Fruit fly (Drosophila melanogaster) whole organism, adult: ENCODE data around the gene CG3097.

ENCODE experiments used
- CG11617 ChIP-seq: fragments of 200-800 bp; sonication (Bioruptor generic); optimal IDR thresholded peaks from 2 replicates; lab custom pipeline; 2017; ENCODE audit warnings: mild to moderate bottlenecking, missing biosample characterization, missing genetic modification reagents, missing genetic modification characterization
- CG12768 ChIP-seq: fragments of 200-800 bp; sonication (Bioruptor generic); optimal IDR thresholded peaks from 2 replicates; lab custom pipeline; 2017; ENCODE audit warnings: missing biosample characterization, missing genetic modification characterization, mild to moderate bottlenecking, moderate library complexity, missing genetic modification reagents
- CG14711 ChIP-seq: fragments of 200-800 bp; sonication (Bioruptor generic); optimal IDR thresholded peaks from 2 replicates; lab custom pipeline; 2018; ENCODE audit warnings: missing biosample characterization, mild to moderate bottlenecking, missing genetic modification characterization, moderate library complexity
- CG1620 ChIP-seq: fragments of 200-800 bp; sonication (Bioruptor generic); optimal IDR thresholded peaks from 2 replicates; lab custom pipeline; 2016; ENCODE audit warnings: missing biosample characterization, missing genetic modification characterization
- CG33017 ChIP-seq: fragments of 200-800 bp; sonication (Bioruptor generic); optimal IDR thresholded peaks from 2 replicates; lab custom pipeline; 2018; ENCODE audit warnings: missing biosample characterization, mild to moderate bottlenecking, missing genetic modification characterization, moderate library complexity
- CG5204 ChIP-seq: fragments of 200-800 bp; sonication (Bioruptor generic); optimal IDR thresholded peaks from 2 replicates; lab custom pipeline; 2016; ENCODE audit warnings: missing biosample characterization, missing genetic modification characterization
- CG7045 ChIP-seq: fragments of 200-800 bp; sonication (Bioruptor generic); optimal IDR thresholded peaks from 2 replicates; lab custom pipeline; 2017; ENCODE audit warnings: missing biosample characterization, mild to moderate bottlenecking, missing genetic modification characterization
- CG7101 ChIP-seq: fragments of 200-800 bp; sonication (Bioruptor generic); optimal IDR thresholded peaks from 2 replicates; lab custom pipeline; 2018; ENCODE audit warnings: missing biosample characterization, mild to moderate bottlenecking, missing genetic modification characterization, moderate library complexity
- Clk ChIP-seq: fragments of 200-800 bp; sonication (Bioruptor generic); optimal IDR thresholded peaks from 2 replicates; lab custom pipeline; 2017; ENCODE audit warnings: missing biosample characterization, missing genetic modification characterization
- Crg-1 ChIP-seq: fragments of 200-800 bp; sonication (Bioruptor generic); optimal IDR thresholded peaks from 2 replicates; lab custom pipeline; 2016; ENCODE audit warnings: missing biosample characterization, missing genetic modification characterization
- Hr96 ChIP-seq: fragments of 200-800 bp; sonication (Bioruptor generic); optimal IDR thresholded peaks from 2 replicates; lab custom pipeline; 2016; ENCODE audit warnings: missing biosample characterization, missing genetic modification characterization
- Mnt ChIP-seq: fragments of 200-800 bp; sonication (Bioruptor generic); optimal IDR thresholded peaks from 2 replicates; lab custom pipeline; 2016; ENCODE audit warnings: missing biosample characterization, mild to moderate bottlenecking, missing genetic modification characterization
- bab1 ChIP-seq: fragments of 200-800 bp; sonication (Bioruptor generic); optimal IDR thresholded peaks from 3 replicates; lab custom pipeline; 2019; ENCODE audit warnings: missing biosample characterization, mild to moderate bottlenecking, missing genetic modification characterization, moderate library complexity
- cic ChIP-seq: fragments of 200-800 bp; sonication (Bioruptor generic); optimal IDR thresholded peaks from 2 replicates; lab custom pipeline; 2017; ENCODE audit warnings: missing biosample characterization, mild to moderate bottlenecking, missing genetic modification characterization, moderate library complexity
- cnc ChIP-seq, 2 experiments: fragments of >200 bp; optimal IDR thresholded peaks; 2 replicates each; lab custom pipeline; 2017
- kay ChIP-seq: fragments of 200-800 bp; sonication (Bioruptor generic); peaks from one replicate; lab custom pipeline; 2016; ENCODE audit warnings: missing biosample characterization, missing genetic modification characterization, borderline replicate concordance
- ovo ChIP-seq: fragments of 200-800 bp; sonication (Bioruptor generic); optimal IDR thresholded peaks from 2 replicates; lab custom pipeline; 2016; ENCODE audit warnings: missing biosample characterization, missing genetic modification characterization
- pad ChIP-seq: fragments of 200-800 bp; sonication (Bioruptor generic); optimal IDR thresholded peaks from 3 replicates; lab custom pipeline; 2017; ENCODE audit warnings: missing biosample characterization, missing genetic modification characterization, mild to moderate bottlenecking, moderate library complexity, missing genetic modification reagents
- tj ChIP-seq: fragments of 200-800 bp; sonication (Bioruptor generic); optimal IDR thresholded peaks from 3 replicates; lab custom pipeline; 2017; ENCODE audit warnings: missing biosample characterization, mild to moderate bottlenecking, missing genetic modification characterization, moderate library complexity
- toe ChIP-seq: fragments of 200-800 bp; sonication (Bioruptor generic); optimal IDR thresholded peaks from 2 replicates; lab custom pipeline; 2016; ENCODE audit warnings: missing biosample characterization, missing genetic modification characterization

Gene CG3097

dm6 chrX:5746864-5747861, 23.4 kb downstream of the CG3097 start, which contains the start of the genes IntS6 and Rtel1:
Gene IntS6, minus strand, starts transcription at chrX:5747254.
Gene Rtel1, plus strand, starts transcription at chrX:5747747.
- no peak for TF ChIP-seq cnc (optimal IDR thresholded peaks at IDR 0.05; lab: Kevin White, UChicago)
- TF ChIP-seq toe (GFP tag; lab: Kevin White, UChicago): peak; percentile 95
- TF ChIP-seq CG5204: peak; percentile 91
- peak; percentile 95 for TF ChIP-seq Mnt
- peak; percentile 74 for TF ChIP-seq pad (GFP tag; lab: Kevin White, UChicago)
- peak; percentile 96 for TF ChIP-seq Hr96
- TF ChIP-seq kay: peak; percentile 91
- peak; percentile 95 for TF ChIP-seq bab1
- TF ChIP-seq CG7101: peak; percentile 95
- peak; percentile 93 for TF ChIP-seq CG11617 (GFP tag; lab: Kevin White, UChicago)
- TF ChIP-seq CG12768 (GFP tag; lab: Kevin White, UChicago): peak; percentile 85
- TF ChIP-seq cic (GFP tag; lab: Kevin White, UChicago): peak; percentile 74
- peak; percentile 71 for TF ChIP-seq Clk (GFP tag; lab: Kevin White, UChicago)
- peak; percentile 79 for TF ChIP-seq CG7045
- peak; percentile 85 for TF ChIP-seq CG33017 (tag; lab: Kevin White, UChicago)
- peak; percentile 95 for TF ChIP-seq CG1620 (GFP tag; lab: Kevin White, UChicago)
- TF ChIP-seq CG14711 (tag; lab: Kevin White, UChicago): peak; percentile 84
- peak; percentile 67 for TF ChIP-seq ovo (GFP tag; lab: Kevin White, UChicago)
- peak; percentile 78 for TF ChIP-seq Crg-1 (GFP tag; lab: Kevin White, UChicago)
- TF ChIP-seq tj (GFP tag; lab: Kevin White, UChicago): peak; percentile 69

dm6 chrX:5745840-5746815, 24.5 kb downstream of the CG3097 start:
- TF ChIP-seq CG5204: peak; percentile 67
- TF ChIP-seq toe (GFP tag; lab: Kevin White, UChicago): peak; percentile 47
- peak; percentile 93 for TF ChIP-seq Mnt
- TF ChIP-seq Hr96: peak; percentile 83
- TF ChIP-seq kay: no peak
- peak; percentile 64 for TF ChIP-seq Crg-1 (GFP tag; lab: Kevin White, UChicago)
- no peak for TF ChIP-seq pad (GFP tag; lab: Kevin White, UChicago)
- peak; percentile 86 for TF ChIP-seq bab1
- peak; percentile 31 for TF ChIP-seq cic (GFP tag; lab: Kevin White, UChicago)
- peak; percentile 69 for TF ChIP-seq tj (GFP tag; lab: Kevin White, UChicago)
- peak; percentile 75 for TF ChIP-seq CG1620 (GFP tag; lab: Kevin White, UChicago)
- TF ChIP-seq CG7101: peak; percentile 88
- peak; percentile 42 for TF ChIP-seq Clk (GFP tag; lab: Kevin White, UChicago)
- TF ChIP-seq CG7045: peak; percentile 27
- peak; percentile 25 for TF ChIP-seq CG12768 (GFP tag; lab: Kevin White, UChicago)
- TF ChIP-seq ovo (GFP tag; lab: Kevin White, UChicago): peak; percentile 49
- TF ChIP-seq cnc (optimal IDR thresholded peaks at IDR 0.05; lab: Kevin White, UChicago): no peak
- peak; percentile 73 for TF ChIP-seq CG33017 (tag; lab: Kevin White, UChicago)
- TF ChIP-seq CG14711 (tag; lab: Kevin White, UChicago): peak; percentile 94
- peak; percentile 82 for TF ChIP-seq CG11617 (GFP tag; lab: Kevin White, UChicago)

- TF ChIP-seq pad (GFP tag; lab: Kevin White, UChicago) (peak; percentile 99), Crg-1 (GFP tag; lab: Kevin White, UChicago) (no peak), CG7101 (peak; percentile 31), toe (GFP tag; lab: Kevin White, UChicago) (peak; percentile 39), CG12768 (GFP tag; lab: Kevin White, UChicago) (peak; percentile 2), Clk (GFP tag; lab: Kevin White, UChicago) (no peak), Hr96 (no peak)
Observed at dm6 chrX:5744992-5745732, 25.4 kb downstream of the CG3097 start.

- TF ChIP-seq ovo (GFP tag; lab: Kevin White, UChicago): no peak
- TF ChIP-seq CG33017 (tag; lab: Kevin White, UChicago): no peak
- TF ChIP-seq pad (GFP tag; lab: Kevin White, UChicago): peak; percentile 68
- no peak for TF ChIP-seq cic (GFP tag; lab: Kevin White, UChicago)
- no peak for TF ChIP-seq Mnt
- TF ChIP-seq bab1: no peak
- no peak for TF ChIP-seq kay
- no peak for TF ChIP-seq cnc (optimal IDR thresholded peaks at IDR 0.05; lab: Kevin White, UChicago)
Observed at dm6 chrX:5744277-5744846, 26.2 kb downstream of the CG3097 start.
